Worm (Caenorhabditis elegans): ENCODE results near the gene ZC443.3.

The ZC443.3 gene

ce11 chrV:12824777-12825176, 10.9 kb upstream of the ZC443.3 start, which contains the start of gene ugt-16:
Gene ugt-16 (plus strand): TSS chrV:12825024.
- TF ChIP-seq unc-62 (GFP tag; optimal IDR thresholded peaks at IDR 0.05 in 1 of 2) (peak in 1 of 2 experiments; percentile 6), unc-62 (tag; optimal IDR thresholded peaks at IDR 0.05) (no peak), nhr-28 (tag; optimal IDR thresholded peaks at IDR 0.05) (peak; percentile 77), daf-16 (GFP tag; optimal IDR thresholded peaks at IDR 0.05) (no peak), daf-16 (tag; optimal IDR thresholded peaks at IDR 0.05) (peak; percentile 2), nhr-77 (tag; optimal IDR thresholded peaks at IDR 0.05) (peak; percentile 19), pha-4 (GFP tag; IDR thresholded peaks at IDR 0.05) (no peak), pha-4 (tag; optimal IDR thresholded peaks at IDR 0.05) (no peak), lin-1 (GFP tag; IDR thresholded peaks at IDR 0.05) (no peak), nhr-42 (GFP tag; IDR thresholded peaks at IDR 0.05) (no peak), nhr-102 (tag; optimal IDR thresholded peaks at IDR 0.05) (peak; percentile 10), dmd-6 (GFP tag; IDR thresholded peaks at IDR 0.05) (peak; percentile 24; the same call in 1 of the 2 replicates), hlh-30 (tag; optimal IDR thresholded peaks at IDR 0.05; ENCODE audit: insufficient read depth) (no peak), pqm-1 (tag; optimal IDR thresholded peaks at IDR 0.05) (peak; percentile 50)

ce11 chrV:12822065-12822464, 8.1 kb upstream of the ZC443.3 start:
- TF ChIP-seq dve-1 (tag; optimal IDR thresholded peaks at IDR 0.05; ENCODE audit: insufficient read depth) (peak; percentile 15), lin-1 (GFP tag; IDR thresholded peaks at IDR 0.05) (no peak), daf-16 (GFP tag; optimal IDR thresholded peaks at IDR 0.05) (no peak), daf-16 (tag; optimal IDR thresholded peaks at IDR 0.05) (peak; percentile 11), dmd-6 (GFP tag; IDR thresholded peaks at IDR 0.05) (peak; percentile 73), hmg-1.1 (GFP tag; IDR thresholded peaks at IDR 0.05) (no peak), lin-39 (tag; optimal IDR thresholded peaks at IDR 0.05) (no peak), hlh-11 (tag; optimal IDR thresholded peaks at IDR 0.05) (peak; percentile 53), saeg-2 (GFP tag; IDR thresholded peaks at IDR 0.05) (no peak), daf-19 (GFP tag; conservative IDR thresholded peaks at IDR 0.05) (no peak), zip-2 (tag; optimal IDR thresholded peaks at IDR 0.05) (no peak), egl-27 (tag; optimal IDR thresholded peaks at IDR 0.05) (no peak), pqm-1 (tag; optimal IDR thresholded peaks at IDR 0.05) (peak; percentile 54), nhr-28 (tag; optimal IDR thresholded peaks at IDR 0.05) (peak; percentile 77)

- TF ChIP-seq nhr-77 (tag; optimal IDR thresholded peaks at IDR 0.05): peak; percentile 56
- 0 out of 2 replicates have a peak, but pooled peaks have one; percentile 10 for TF ChIP-seq dmd-6 (GFP tag; IDR thresholded peaks at IDR 0.05)
- TF ChIP-seq jun-1 (tag; optimal IDR thresholded peaks at IDR 0.05): no peak
- no peak for TF ChIP-seq ztf-7 (tag; optimal IDR thresholded peaks at IDR 0.05)
- peak in 1 of 2 experiments; percentile 63 for TF ChIP-seq unc-62 (GFP tag; optimal IDR thresholded peaks at IDR 0.05 in 1 of 2)
- no peak for TF ChIP-seq unc-62 (tag; optimal IDR thresholded peaks at IDR 0.05)
- TF ChIP-seq daf-16 (GFP tag; optimal IDR thresholded peaks at IDR 0.05): no peak
- TF ChIP-seq daf-16 (tag; optimal IDR thresholded peaks at IDR 0.05): peak; percentile 28
- TF ChIP-seq F26F4.8 (GFP tag; conservative IDR thresholded peaks at IDR 0.05): no peak
- peak; percentile 60 for TF ChIP-seq pqm-1 (tag; optimal IDR thresholded peaks at IDR 0.05)
- peak; percentile 62 for TF ChIP-seq nhr-28 (tag; optimal IDR thresholded peaks at IDR 0.05)
Measured at ce11 chrV:12819792-12820453, 6.0 kb upstream of the ZC443.3 start, which contains the start of the genes ZC443.4 and ugt-18. Gene ZC443.4 (minus strand): TSS chrV:12819886. Gene ugt-18 (plus strand): TSS chrV:12820260.

- peak; percentile 79 for TF ChIP-seq rbr-2 (tag; optimal IDR thresholded peaks at IDR 0.05)
- TF ChIP-seq hif-1 (tag; optimal IDR thresholded peaks at IDR 0.05): peak in 1 of 2 experiments; percentile 39
- TF ChIP-seq vab-7 (GFP tag; IDR thresholded peaks at IDR 0.05): no peak
- TF ChIP-seq mdl-1 (tag; optimal IDR thresholded peaks at IDR 0.05): peak in 1 of 2 experiments; percentile 70
- TF ChIP-seq hmg-1.1 (GFP tag; IDR thresholded peaks at IDR 0.05): peak; percentile 79
- peak; percentile 83 for TF ChIP-seq hlh-30 (tag; optimal IDR thresholded peaks at IDR 0.05; ENCODE audit: insufficient read depth)
- peak; percentile 41 for TF ChIP-seq hlh-11 (tag; optimal IDR thresholded peaks at IDR 0.05)
- no peak for TF ChIP-seq nhr-237 (tag; optimal IDR thresholded peaks at IDR 0.05)
- TF ChIP-seq fkh-10 (GFP tag; optimal IDR thresholded peaks at IDR 0.05): peak; percentile 61
- TF ChIP-seq mxl-3 (GFP tag; optimal IDR thresholded peaks at IDR 0.05): peak; percentile 11
- TF ChIP-seq aha-1 (tag): peak; percentile 97
- TF ChIP-seq mep-1 (tag; optimal IDR thresholded peaks at IDR 0.05): peak; percentile 63
- 0 out of 2 replicates have a peak, but pooled peaks have one; percentile 11 for TF ChIP-seq dmd-6 (GFP tag; IDR thresholded peaks at IDR 0.05)
- no peak for TF ChIP-seq zfp-3 (GFP tag; conservative IDR thresholded peaks at IDR 0.05)
- peak; percentile 75 for TF ChIP-seq F37D6.2 (tag; optimal IDR thresholded peaks at IDR 0.05)
- TF ChIP-seq lsy-2 (tag; optimal IDR thresholded peaks at IDR 0.05): peak; percentile 3 to 50
Measured at ce11 chrV:12819155-12819554, 5.2 kb upstream of the ZC443.3 start.

Data from whole organism, L4 larva.